Worm (Caenorhabditis elegans) whole organism, midembryonic: Measurements from ENCODE around the gene Y73B6BL.288.
"Not testable (repeated sequence)": the region's sequence is repeated elsewhere in the genome, so short reads cannot be mapped to it uniquely, and the experiment has no call there.

ENCODE experiments used
- T22C8.4 ChIP-seq: fragments of 200-800 bp; sonication (Bioruptor generic); IDR thresholded peaks from 2 replicates; pipeline ENCODE4 v1.3.6; 2022; ENCODE audit warnings: missing genetic modification characterization, missing compliant biosample characterization
- cog-1 ChIP-seq: sonication (generic microtip); optimal IDR thresholded peaks from 2 replicates; lab custom pipeline; 2016; ENCODE audit warnings: missing genetic modification characterization, missing compliant biosample characterization
- flt-1 ChIP-seq: fragments of 200-800 bp; sonication (Bioruptor generic); IDR thresholded peaks from 2 replicates; pipeline ENCODE4 v1.3.6; 2022; ENCODE audit warnings: missing genetic modification characterization, missing compliant biosample characterization
- klf-2 ChIP-seq: fragments of 200-800 bp; sonication (Bioruptor generic); conservative IDR thresholded peaks from 2 replicates; pipeline ENCODE4 v1.3.6; 2022; ENCODE audit warnings: missing genetic modification reagents, missing genetic modification characterization, missing compliant biosample characterization
- med-1 ChIP-seq: sonication (generic microtip); optimal IDR thresholded peaks from 2 replicates; lab custom pipeline; 2017; ENCODE audit warnings: missing genetic modification characterization, mild to moderate bottlenecking, missing compliant biosample characterization, antibody characterized with exemption, missing genetic modification reagents; ENCODE audit not compliant: insufficient read depth
- ref-1 ChIP-seq: fragments of 200-800 bp; sonication (Bioruptor generic); conservative IDR thresholded peaks from 2 replicates; pipeline ENCODE4 v1.3.6; 2022; ENCODE audit warnings: missing genetic modification reagents, missing genetic modification characterization, missing compliant biosample characterization
- tab-1 ChIP-seq: fragments of 200-800 bp; sonication (Bioruptor generic); IDR thresholded peaks from 2 replicates; pipeline ENCODE4 v1.3.6; 2022; ENCODE audit warnings: missing genetic modification characterization, missing compliant biosample characterization
- ztf-23 ChIP-seq: fragments of 200-800 bp; sonication (Bioruptor generic); IDR thresholded peaks from 2 replicates; pipeline ENCODE4 v1.3.6; 2022; ENCODE audit warnings: missing genetic modification reagents, missing genetic modification characterization, missing compliant biosample characterization
- ztf-29 ChIP-seq: fragments of 200-800 bp; sonication (Bioruptor generic); IDR thresholded peaks from 2 replicates; pipeline ENCODE4 v1.3.6; 2022; ENCODE audit warnings: missing genetic modification reagents, missing genetic modification characterization, missing compliant biosample characterization

Gene Y73B6BL.288

DNA sequence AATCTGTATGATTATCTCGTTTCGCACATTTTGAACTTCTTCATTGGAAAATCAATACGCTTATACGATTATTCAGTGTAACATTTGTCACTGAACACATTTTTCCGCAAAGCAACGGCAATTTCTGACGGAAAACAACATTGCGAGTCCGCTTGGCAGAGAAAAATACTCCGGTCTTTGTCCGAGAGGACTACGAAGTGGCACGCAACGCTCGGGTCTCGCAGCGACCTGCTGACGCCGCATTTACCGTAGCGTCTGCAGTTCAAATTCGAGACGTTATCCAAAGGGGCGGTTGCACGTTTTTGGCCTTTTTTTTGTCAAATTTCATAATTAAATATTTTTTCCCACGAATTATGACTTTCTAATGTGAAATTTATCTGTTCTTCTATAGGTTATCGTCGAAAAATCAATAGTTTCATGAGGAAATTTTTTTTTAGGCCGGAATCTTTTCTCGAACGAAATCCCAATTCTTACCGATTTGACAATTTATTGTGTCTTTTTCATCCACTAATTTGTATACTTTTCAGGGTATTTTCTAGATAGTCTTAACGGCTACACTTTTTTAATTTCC is 18.6 kb downstream of the Y73B6BL.288 start, which contains the start of gene sqd-1:
sqd-1 (plus strand) TSS at position 521 of the 571 bp plus-strand sequence.
- TF ChIP-seq med-1 (GFP tag; lab: Kevin White, UChicago), result no peak
- peak; percentile 60 for TF ChIP-seq cog-1 (tag; lab: Kevin White, UChicago)
- no peak for TF ChIP-seq T22C8.4 (GFP tag; lab: Robert Waterston, UW)
- no peak for TF ChIP-seq ztf-29 (GFP tag; lab: Robert Waterston, UW)
- no peak for TF ChIP-seq klf-2
- no peak for TF ChIP-seq tab-1 (GFP tag; lab: Robert Waterston, UW)
- peak; percentile 85 for TF ChIP-seq ztf-23 (GFP tag; lab: Robert Waterston, UW)
- TF ChIP-seq ref-1 (GFP tag; lab: Robert Waterston, UW), result no peak
- peak; percentile 78 for TF ChIP-seq flt-1 (GFP tag; lab: Robert Waterston, UW)

- no peak for TF ChIP-seq tab-1 (GFP tag; lab: Robert Waterston, UW)
- peak; percentile 62; the same call in 1 of the 2 replicates for TF ChIP-seq flt-1 (GFP tag; lab: Robert Waterston, UW)
- no peak for TF ChIP-seq ztf-29 (GFP tag; lab: Robert Waterston, UW)
- TF ChIP-seq med-1 (GFP tag; lab: Kevin White, UChicago), result no peak
- peak; percentile 38; the same call in 1 of the 2 replicates for TF ChIP-seq T22C8.4 (GFP tag; lab: Robert Waterston, UW)
- no peak for TF ChIP-seq ref-1 (GFP tag; lab: Robert Waterston, UW)
- 0 out of 2 replicates have a peak, but pooled peaks have one; percentile 60 for TF ChIP-seq klf-2
- peak; percentile 67; the same call in 1 of the 2 replicates for TF ChIP-seq ztf-23 (GFP tag; lab: Robert Waterston, UW)
- peak; percentile 76 for TF ChIP-seq cog-1 (tag; lab: Kevin White, UChicago)
Measured at ce11 chrIV:6321667-6322066, 20.7 kb downstream of the Y73B6BL.288 start, which contains the start of gene Y73B6BL.29. Gene Y73B6BL.29, plus strand, starts transcription at chrIV:6321929.

DNA sequence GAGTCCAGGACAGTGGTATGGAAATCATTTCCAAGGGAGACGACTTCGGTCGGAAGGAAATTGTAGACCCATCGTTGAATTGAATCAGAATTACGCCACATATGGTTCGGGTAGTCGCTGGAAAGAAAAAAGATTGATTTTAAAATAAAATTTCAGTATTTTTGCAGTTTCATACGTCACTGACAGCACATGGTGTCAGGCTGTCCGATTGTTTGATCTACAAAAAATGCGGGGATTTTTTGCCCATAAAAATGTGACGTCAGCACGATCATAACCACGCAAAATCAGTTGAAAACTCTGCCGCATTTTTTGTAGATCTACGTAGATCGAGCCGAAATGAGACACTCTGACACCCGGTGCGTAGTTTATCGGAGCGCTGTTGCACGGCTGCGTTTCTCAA is 25.0 kb downstream of the Y73B6BL.288 start, which contains the start of gene Y73B6BL.12:
Y73B6BL.12 (minus strand) TSS at position 101 of the 400 bp plus-strand sequence.
- TF ChIP-seq ztf-23, T22C8.4, tab-1 (GFP tag; lab: Robert Waterston, UW): not testable (repeated sequence)

- TF ChIP-seq ztf-23 (GFP tag; lab: Robert Waterston, UW) (no peak), ref-1 (GFP tag; lab: Robert Waterston, UW) (no peak), med-1 (GFP tag; lab: Kevin White, UChicago) (no peak), cog-1 (tag; lab: Kevin White, UChicago) (no peak), ztf-29 (GFP tag; lab: Robert Waterston, UW) (no peak)
Measured at ce11 chrIV:6307439-6307838, 34.9 kb downstream of the Y73B6BL.288 start, which contains the start of gene csp-2. Gene csp-2, plus strand, starts transcription at chrIV:6307739.

- TF ChIP-seq med-1 (GFP tag; lab: Kevin White, UChicago), result no peak
- no peak for TF ChIP-seq klf-2
- no peak for TF ChIP-seq T22C8.4 (GFP tag; lab: Robert Waterston, UW)
- no peak for TF ChIP-seq ztf-23 (GFP tag; lab: Robert Waterston, UW)
- TF ChIP-seq ref-1 (GFP tag; lab: Robert Waterston, UW), result no peak
- no peak for TF ChIP-seq flt-1 (GFP tag; lab: Robert Waterston, UW)
- TF ChIP-seq tab-1 (GFP tag; lab: Robert Waterston, UW), result no peak
- TF ChIP-seq ztf-29 (GFP tag; lab: Robert Waterston, UW), result no peak
- TF ChIP-seq cog-1 (tag; lab: Kevin White, UChicago), result no peak
Measured at ce11 chrIV:6303642-6304041, 38.7 kb downstream of the Y73B6BL.288 start, which contains the start of gene srv-25. Gene srv-25, minus strand, starts transcription at chrIV:6303742.

DNA sequence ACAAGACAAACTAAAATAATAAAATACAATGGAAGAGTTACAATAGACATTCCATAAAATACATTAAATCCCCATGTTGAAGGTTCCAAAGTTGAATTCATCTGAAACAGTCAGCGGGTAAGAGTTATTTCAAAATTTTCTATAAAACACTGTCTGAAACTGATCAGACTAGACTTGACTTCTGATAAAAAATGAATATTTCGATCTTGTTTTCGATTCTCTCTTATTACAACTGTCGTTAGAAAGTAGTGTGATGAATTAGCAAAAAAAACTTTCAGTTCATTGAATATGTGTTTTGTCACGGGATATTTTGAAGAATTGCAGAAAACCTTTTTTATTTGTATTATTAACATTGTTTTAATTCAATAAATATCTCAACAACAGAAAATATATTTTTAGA is 40.6 kb downstream of the Y73B6BL.288 start, which contains the start of gene srv-26:
srv-26 (minus strand) TSS at position 101 of the 400 bp plus-strand sequence.
- TF ChIP-seq ref-1 (GFP tag; lab: Robert Waterston, UW) (no peak), T22C8.4 (GFP tag; lab: Robert Waterston, UW) (no peak), ztf-29 (GFP tag; lab: Robert Waterston, UW) (no peak), cog-1 (tag; lab: Kevin White, UChicago) (no peak), med-1 (GFP tag; lab: Kevin White, UChicago) (no peak), flt-1 (GFP tag; lab: Robert Waterston, UW) (no peak)

DNA sequence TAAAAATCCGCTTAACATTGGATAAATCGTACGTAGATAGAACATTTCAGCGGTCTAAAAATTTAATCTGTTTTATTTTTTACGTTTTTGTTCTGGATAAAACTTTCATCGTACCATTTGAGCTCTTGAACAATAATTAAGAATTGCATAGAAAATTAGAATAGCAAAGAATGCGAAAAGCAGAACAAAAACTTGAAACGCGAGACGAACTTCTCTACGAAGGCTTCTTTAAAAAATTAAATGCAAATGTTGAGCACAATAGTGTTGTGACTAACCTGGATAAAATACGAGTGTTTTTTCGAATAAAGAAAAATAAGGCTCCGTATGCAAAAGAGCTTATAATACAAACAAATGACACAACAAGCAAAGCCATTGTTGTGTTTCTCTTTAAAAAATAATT is 42.8 kb downstream of the Y73B6BL.288 start:
- TF ChIP-seq ztf-23 (GFP tag; lab: Robert Waterston, UW) (no peak), T22C8.4 (GFP tag; lab: Robert Waterston, UW) (no peak), tab-1 (GFP tag; lab: Robert Waterston, UW) (no peak), klf-2 (no peak), cog-1 (tag; lab: Kevin White, UChicago) (no peak), med-1 (GFP tag; lab: Kevin White, UChicago) (no peak), ztf-29 (GFP tag; lab: Robert Waterston, UW) (no peak), ref-1 (GFP tag; lab: Robert Waterston, UW) (no peak), flt-1 (GFP tag; lab: Robert Waterston, UW) (no peak)

- TF ChIP-seq ref-1 (GFP tag; lab: Robert Waterston, UW) (no peak), ztf-23 (GFP tag; lab: Robert Waterston, UW) (no peak), flt-1 (GFP tag; lab: Robert Waterston, UW) (no peak), cog-1 (tag; lab: Kevin White, UChicago) (no peak), med-1 (GFP tag; lab: Kevin White, UChicago) (no peak)
Measured at ce11 chrIV:6298253-6298652, 44.1 kb downstream of the Y73B6BL.288 start, which contains the start of gene srv-27. Gene srv-27, minus strand, starts transcription at chrIV:6298353.

ce11 chrIV:6294081-6294480 is 48.2 kb downstream of the Y73B6BL.288 start, which contains the start of gene hil-2:
Gene hil-2, plus strand, starts transcription at chrIV:6294240.
- peak; percentile 75; the same call in 1 of the 2 replicates for TF ChIP-seq flt-1 (GFP tag; lab: Robert Waterston, UW)
- TF ChIP-seq tab-1 (GFP tag; lab: Robert Waterston, UW), result no peak
